Fruit fly (Drosophila melanogaster): ENCODE measurements around the gene RpS5a.

The RpS5a gene

DNA sequence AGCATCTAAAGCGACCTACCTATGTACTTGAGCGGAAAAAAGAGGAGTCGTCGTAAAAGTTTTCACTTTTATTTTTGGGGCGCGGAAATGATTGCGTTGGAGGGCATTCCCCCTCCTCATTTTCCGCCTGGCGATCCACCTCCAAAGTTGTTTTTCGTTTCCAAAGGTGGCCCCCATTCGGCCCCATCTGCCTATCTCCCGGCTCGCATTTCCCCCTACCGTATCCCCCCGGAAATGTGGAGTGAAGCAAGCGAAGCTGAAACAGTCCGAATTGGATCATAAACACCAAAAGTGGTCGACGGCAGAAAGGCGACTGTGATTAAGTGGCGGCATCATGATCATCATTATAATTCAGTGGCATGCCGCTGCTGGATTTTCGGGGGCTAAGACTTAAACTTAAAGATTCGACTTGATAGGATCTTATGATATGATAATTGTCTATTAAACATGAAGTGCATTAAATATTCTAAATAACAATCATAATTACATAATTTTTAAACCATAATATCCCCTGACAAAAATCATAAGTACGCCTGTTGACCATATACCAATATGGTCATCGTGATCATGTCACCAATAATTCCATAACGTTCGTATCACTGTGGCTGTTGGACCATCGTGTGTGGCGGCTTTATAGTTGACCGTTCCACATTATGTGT lies 24.4 kb downstream of the RpS5a start (continued):
- TF ChIP-seq bsh (GFP tag; optimal IDR thresholded peaks at IDR 0.05) (peak in 1 of 2 experiments; percentile 75), unpg (GFP tag; optimal IDR thresholded peaks at IDR 0.05) (peak; percentile 84), amos (GFP tag; IDR thresholded peaks at IDR 0.05; ENCODE audit: partially characterized antibody) (no peak; the same call in 1 of the 2 replicates), CG11696 (GFP tag; IDR thresholded peaks at IDR 0.05) (0 out of 2 replicates have a peak, but pooled peaks have one; percentile 24), CG32772 (GFP tag; IDR thresholded peaks at IDR 0.05) (peak; percentile 72), Camta (GFP tag; optimal IDR thresholded peaks at IDR 0.05) (no peak), Ets97D (GFP tag; optimal IDR thresholded peaks at IDR 0.05) (peak; percentile 35), CTCF (GFP tag; optimal IDR thresholded peaks at IDR 0.05) (no peak), CG12155 (GFP tag; optimal IDR thresholded peaks at IDR 0.05) (peak; percentile 64), chif (GFP tag; optimal IDR thresholded peaks at IDR 0.05) (peak; percentile 17 to 61), crol (GFP tag; IDR thresholded peaks at IDR 0.05) (peak; percentile 82), kah (GFP tag; optimal IDR thresholded peaks at IDR 0.05) (no peak), Awh (GFP tag; IDR thresholded peaks at IDR 0.05) (peak; percentile 41; the same call in 1 of the 2 replicates), stwl (tag; optimal IDR thresholded peaks at IDR 0.05) (no peak), nom (GFP tag; optimal IDR thresholded peaks at IDR 0.05) (no peak), CG17612 (GFP tag; IDR thresholded peaks at IDR 0.05) (no peak), Atf6 (GFP tag; IDR thresholded peaks at IDR 0.05) (peak; percentile 62; the same call in 1 of the 2 replicates), corto (GFP tag; optimal IDR thresholded peaks at IDR 0.05) (no peak), CG11504 (tag; optimal IDR thresholded peaks at IDR 0.05) (peak; percentile 86), CG12071 (GFP tag; optimal IDR thresholded peaks at IDR 0.05) (peak; percentile 61), bbx (GFP tag; IDR thresholded peaks at IDR 0.05; ENCODE audit: partially characterized antibody) (no peak), E2f2 (GFP tag; IDR thresholded peaks at IDR 0.05) (0 out of 2 replicates have a peak, but pooled peaks have one; percentile 40), sr (GFP tag; IDR thresholded peaks at IDR 0.05) (no peak), Adf1 (GFP tag; IDR thresholded peaks at IDR 0.05) (peak; percentile 9; the same call in 1 of the 2 replicates), al (GFP tag; IDR thresholded peaks at IDR 0.05) (peak; percentile 72), H2.0 (GFP tag; IDR thresholded peaks at IDR 0.05) (peak; percentile 72), Kr (GFP tag; optimal IDR thresholded peaks at IDR 0.05) (peak; percentile 26), tin (GFP tag; optimal IDR thresholded peaks at IDR 0.05) (peak; percentile 52), CG33213 (GFP tag; optimal IDR thresholded peaks at IDR 0.05) (peak; percentile 27), dati (GFP tag; IDR thresholded peaks at IDR 0.05) (no peak), dmrt11E (tag; optimal IDR thresholded peaks at IDR 0.05) (peak; percentile 33), hb (GFP tag; IDR thresholded peaks at IDR 0.05; ENCODE audit: partially characterized antibody) (no peak), Ada2b (GFP tag; IDR thresholded peaks at IDR 0.05) (peak; percentile 70), D19A (tag; optimal IDR thresholded peaks at IDR 0.05) (peak; percentile 63), CG10431 (GFP tag; optimal IDR thresholded peaks at IDR 0.05) (no peak), unc-4 (GFP tag; IDR thresholded peaks at IDR 0.05; ENCODE audit: partially characterized antibody) (no peak), fd96Cb (tag; optimal IDR thresholded peaks at IDR 0.05) (peak; percentile 74), CG13624 (GFP tag; optimal IDR thresholded peaks at IDR 0.05) (peak; percentile 29), Hr51 (GFP tag; optimal IDR thresholded peaks at IDR 0.05) (peak; percentile 53 to 86), PHDP (tag; optimal IDR thresholded peaks at IDR 0.05) (peak; percentile 82), sisA (GFP tag; IDR thresholded peaks at IDR 0.05) (peak; percentile 77), Scr (GFP tag; IDR thresholded peaks at IDR 0.05; ENCODE audit: partially characterized antibody) (no peak), tna (GFP tag; IDR thresholded peaks at IDR 0.05; ENCODE audit: partially characterized antibody) (no peak), ems (GFP tag; optimal IDR thresholded peaks at IDR 0.05) (peak; percentile 53), HLH4C (GFP tag; IDR thresholded peaks at IDR 0.05; ENCODE audit: partially characterized antibody) (no peak), Lim3 (GFP tag; IDR thresholded peaks at IDR 0.05) (no peak), sd (tag; optimal IDR thresholded peaks at IDR 0.05) (peak; percentile 32), Doc3 (GFP tag; IDR thresholded peaks at IDR 0.05; ENCODE audit: partially characterized antibody) (no peak), fru (optimal IDR thresholded peaks at IDR 0.05) (no peak), CG5953 (GFP tag; IDR thresholded peaks at IDR 0.05) (peak; percentile 54; the same call in 1 of the 2 replicates)

Measured in whole organism, embryonic.